Fruit fly (Drosophila melanogaster): Measurements from ENCODE around the gene CG4982.

DNA sequence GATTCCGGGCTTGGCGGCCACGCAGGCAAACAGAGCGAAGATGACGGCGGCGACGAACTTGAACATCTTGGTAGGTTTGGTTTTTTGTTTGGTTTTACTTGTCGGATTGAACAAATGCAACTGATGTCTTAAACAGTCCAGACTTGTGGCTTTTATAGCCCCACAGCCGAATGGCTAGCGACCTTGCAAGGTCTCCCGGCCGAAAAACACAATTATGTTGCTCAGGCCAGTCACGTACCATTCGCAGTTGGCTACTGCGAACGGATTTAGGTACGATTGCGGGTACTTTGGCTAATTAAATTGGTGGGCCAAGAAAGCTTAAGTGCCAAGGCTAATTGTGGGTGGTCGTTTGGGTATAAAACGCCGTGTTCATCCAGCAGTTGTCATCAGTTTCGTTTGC, 36.3 kb upstream of the CG4982 start, which contains the start of the genes CG13051 and CG13069:
- TF ChIP-seq dmrt93B (GFP tag; optimal IDR thresholded peaks at IDR 0.05) (no peak), Abd-B (GFP tag; optimal IDR thresholded peaks at IDR 0.05) (no peak), Vsx2 (GFP tag; optimal IDR thresholded peaks at IDR 0.05; ENCODE audit: partially characterized antibody) (no peak), Dfd (GFP tag; optimal IDR thresholded peaks at IDR 0.05) (no peak), pan (optimal IDR thresholded peaks at IDR 0.05) (no peak), OdsH (GFP tag; optimal IDR thresholded peaks at IDR 0.05) (no peak), Hr83 (GFP tag; optimal IDR thresholded peaks at IDR 0.05; ENCODE audit: poor library complexity, severe bottlenecking) (no peak)

All from whole organism, wandering third instar larva.